Worm (Caenorhabditis elegans): ENCODE results near the gene ptl-1.

ptl-1 gene

ce11 chrIII:764884-765283 is at the start of gene ptl-1:
TSS of gene ptl-1 (plus strand) at chrIII:765184.
- TF ChIP-seq unc-62 (GFP tag; optimal IDR thresholded peaks at IDR 0.05 in 1 of 2) = peak in 1 of 2 experiments; percentile 71
- TF ChIP-seq unc-62 (tag; optimal IDR thresholded peaks at IDR 0.05) = no peak
- TF ChIP-seq tra-1 (GFP tag; IDR thresholded peaks at IDR 0.05) = no peak
- no peak for TF ChIP-seq ctbp-1 (GFP tag; IDR thresholded peaks at IDR 0.05)
- no peak for TF ChIP-seq T20F7.1 (GFP tag; optimal IDR thresholded peaks at IDR 0.05)
- no peak for TF ChIP-seq nhr-76 (tag; optimal IDR thresholded peaks at IDR 0.05)

DNA sequence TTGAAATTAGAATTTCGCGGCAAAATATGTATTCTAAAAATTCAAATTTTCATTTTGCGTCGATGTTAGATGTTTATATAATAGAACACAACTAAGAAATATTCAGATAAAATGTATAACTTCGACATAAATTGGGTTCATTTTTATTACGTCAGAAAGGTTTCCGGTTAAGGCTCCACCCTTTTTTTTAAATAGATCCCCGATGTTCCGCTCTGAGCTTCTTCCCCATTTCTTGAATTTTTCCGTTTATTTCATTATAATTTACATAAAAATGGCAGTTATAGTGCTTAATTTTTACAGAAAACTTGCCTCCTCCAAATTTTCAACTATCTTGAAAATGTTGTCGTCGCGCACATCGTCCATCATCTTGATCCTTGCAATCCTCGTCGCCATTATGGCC is 40.2 kb upstream of the ptl-1 start, which contains the start of gene flp-24:
Gene flp-24, plus strand, starts transcription at position 301 of the 400 bp plus-strand sequence.
- TF ChIP-seq nhr-41 (GFP tag; IDR thresholded peaks at IDR 0.05) = no peak
- TF ChIP-seq aha-1 (tag) = peak; percentile 30

ce11 chrIII:728074-728473 is 36.9 kb upstream of the ptl-1 start:
- TF ChIP-seq F49E8.2 (tag; optimal IDR thresholded peaks at IDR 0.05; ENCODE audit: borderline replicate concordance) (no peak), unc-62 (GFP tag; optimal IDR thresholded peaks at IDR 0.05 in 1 of 2) (peak in 1 of 2 experiments; percentile 17), unc-62 (tag; optimal IDR thresholded peaks at IDR 0.05) (no peak), zfp-3 (GFP tag; conservative IDR thresholded peaks at IDR 0.05) (no peak), ctbp-1 (GFP tag; IDR thresholded peaks at IDR 0.05) (0 out of 2 replicates have a peak, but pooled peaks have one; percentile 9), set-16 (GFP tag; IDR thresholded peaks at IDR 0.05) (peak; percentile 81)

DNA sequence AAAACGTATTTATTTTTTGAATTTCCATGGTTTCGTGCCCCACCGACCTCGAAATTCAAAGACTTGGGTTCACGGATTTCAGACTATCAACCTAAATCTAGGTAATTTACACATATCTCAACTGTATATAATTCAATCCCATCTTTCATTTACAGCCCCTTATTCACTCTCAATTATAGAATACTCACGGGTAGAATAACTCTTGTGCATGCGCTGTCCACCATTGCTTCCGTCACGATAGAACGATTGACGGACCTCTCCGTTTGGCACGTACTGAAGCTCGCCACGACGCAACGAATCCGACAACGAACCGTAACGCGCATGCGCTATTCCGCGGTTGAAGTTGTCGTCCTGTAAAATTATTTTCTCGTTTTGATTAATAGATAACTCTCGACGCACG is 36.3 kb upstream of the ptl-1 start:
- TF ChIP-seq zip-2 (tag; optimal IDR thresholded peaks at IDR 0.05) (no peak), unc-62 (GFP tag; optimal IDR thresholded peaks at IDR 0.05 in 1 of 2) (peak in 1 of 2 experiments; percentile 96), unc-62 (tag; optimal IDR thresholded peaks at IDR 0.05) (no peak)

DNA sequence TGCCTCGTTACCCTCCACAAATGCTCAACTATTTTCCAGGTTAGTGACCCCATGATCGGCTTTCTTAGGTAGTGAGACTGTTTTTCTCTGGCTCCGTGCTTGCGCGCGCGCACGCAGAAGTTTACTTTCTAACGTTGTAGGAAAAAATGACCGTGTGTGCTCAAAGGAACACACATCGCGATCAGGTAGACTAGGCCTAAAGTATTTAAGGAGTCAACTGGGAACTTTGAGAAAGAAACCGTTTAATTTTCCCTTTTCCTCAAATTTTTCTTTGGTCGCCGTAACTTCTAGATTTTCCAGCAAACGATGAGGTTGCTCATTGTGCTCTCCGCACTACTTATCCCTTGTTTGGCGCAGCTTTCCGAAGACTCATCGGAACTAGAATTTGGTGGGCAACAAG is 24.6 kb upstream of the ptl-1 start, which contains the start of gene idpp-1:
Gene idpp-1, plus strand, starts transcription at position 301 of the 400 bp plus-strand sequence.
- TF ChIP-seq zfp-3 (GFP tag; conservative IDR thresholded peaks at IDR 0.05) (no peak), Y48G9A.11 (GFP tag; IDR thresholded peaks at IDR 0.05) (no peak), mdt-29 (GFP tag; IDR thresholded peaks at IDR 0.05) (no peak), daf-8 (GFP tag; IDR thresholded peaks at IDR 0.05) (no peak), ceh-44 (GFP tag; IDR thresholded peaks at IDR 0.05) (no peak), dmd-9 (GFP tag; IDR thresholded peaks at IDR 0.05) (no peak), dve-1 (tag; optimal IDR thresholded peaks at IDR 0.05; ENCODE audit: insufficient read depth) (no peak), fkh-10 (GFP tag; optimal IDR thresholded peaks at IDR 0.05) (no peak), nhr-77 (tag; optimal IDR thresholded peaks at IDR 0.05) (no peak)

ce11 chrIII:744459-744858 is 20.5 kb upstream of the ptl-1 start:
- TF ChIP-seq F26F4.8 (GFP tag; conservative IDR thresholded peaks at IDR 0.05) (no peak), zip-11 (GFP tag; IDR thresholded peaks at IDR 0.05) (no peak), egl-43 (GFP tag; IDR thresholded peaks at IDR 0.05) (no peak), mdt-29 (GFP tag; IDR thresholded peaks at IDR 0.05) (no peak), daf-12 (tag; optimal IDR thresholded peaks at IDR 0.05) (no peak), ceh-20 (GFP tag; IDR thresholded peaks at IDR 0.05) (no peak), pqm-1 (tag; optimal IDR thresholded peaks at IDR 0.05) (no peak), egl-27 (tag; optimal IDR thresholded peaks at IDR 0.05) (no peak), lin-39 (tag; optimal IDR thresholded peaks at IDR 0.05) (no peak), lim-7 (GFP tag; IDR thresholded peaks at IDR 0.05) (no peak), hmg-1.1 (GFP tag; IDR thresholded peaks at IDR 0.05) (no peak), mxl-2 (GFP tag; conservative IDR thresholded peaks at IDR 0.05) (no peak), hlh-11 (tag; optimal IDR thresholded peaks at IDR 0.05) (no peak), ces-1 (GFP tag; optimal IDR thresholded peaks at IDR 0.05) (no peak), snpc-1.2 (GFP tag; IDR thresholded peaks at IDR 0.05) (no peak), unc-39 (tag; optimal IDR thresholded peaks at IDR 0.05) (no peak), Y48G9A.11 (GFP tag; IDR thresholded peaks at IDR 0.05) (no peak), Y5F2A.4 (GFP tag; optimal IDR thresholded peaks at IDR 0.05) (no peak), F10B5.3 (tag; optimal IDR thresholded peaks at IDR 0.05) (no peak), snpc-4 (tag; optimal IDR thresholded peaks at IDR 0.05) (no peak)

Measured in whole organism, L4 larva.